Worm (Caenorhabditis elegans) whole organism, L4 larva: ENCODE results near the gene sra-31.

Experiments
- D1046.2 ChIP-seq: fragments of 200-800 bp; sonication (Bioruptor generic); IDR thresholded peaks from 2 replicates; pipeline ENCODE4 v1.3.6; 2022; ENCODE audit warnings: missing genetic modification characterization, missing compliant biosample characterization
- F49E8.2 ChIP-seq: sonication (generic microtip); optimal IDR thresholded peaks from 2 replicates; lab custom pipeline; 2016; ENCODE audit warnings: missing compliant biosample characterization, mild to moderate bottlenecking, missing genetic modification characterization, borderline replicate concordance
- R02D3.7 ChIP-seq: fragments of 150-350 bp; sonication (generic microtip); optimal IDR thresholded peaks from 3 replicates; lab custom pipeline; 2014; ENCODE audit warnings: missing biosample characterization, missing genetic modification characterization
- T26A8.4 ChIP-seq: fragments of 200-800 bp; sonication (Bioruptor generic); IDR thresholded peaks from 2 replicates; pipeline ENCODE4 v1.3.6; 2022; ENCODE audit warnings: missing genetic modification characterization, missing compliant biosample characterization
- Y105C5A.15 ChIP-seq: fragments of 200-800 bp; sonication (Bioruptor generic); IDR thresholded peaks from 2 replicates; pipeline ENCODE4 v1.3.6; 2022; ENCODE audit warnings: missing genetic modification characterization, missing compliant biosample characterization
- ZK337.2 ChIP-seq: fragments of 200-800 bp; sonication (Bioruptor generic); IDR thresholded peaks from 2 replicates; pipeline ENCODE4 v1.3.6; 2022; ENCODE audit warnings: missing genetic modification reagents, missing genetic modification characterization, missing compliant biosample characterization
- aly-2 ChIP-seq: sonication (generic microtip); optimal IDR thresholded peaks from 2 replicates; lab custom pipeline; 2018; ENCODE audit warnings: missing biosample characterization, missing genetic modification characterization
- ceh-28 ChIP-seq: fragments of 150-350 bp; optimal IDR thresholded peaks from 2 replicates; lab custom pipeline; 2014; ENCODE audit warnings: missing biosample characterization, missing genetic modification reagents, missing genetic modification characterization
- ceh-44 ChIP-seq: fragments of 200-800 bp; sonication (Bioruptor generic); IDR thresholded peaks from 2 replicates; pipeline ENCODE4 v1.3.6; 2022; ENCODE audit warnings: missing genetic modification reagents, missing genetic modification characterization, missing compliant biosample characterization
- ceh-82 ChIP-seq: sonication (generic microtip); optimal IDR thresholded peaks from 2 replicates; lab custom pipeline; 2017; ENCODE audit warnings: missing biosample characterization, missing genetic modification characterization
- ces-1 ChIP-seq: fragments of 150-350 bp; sonication (generic microtip); optimal IDR thresholded peaks from 4 replicates; lab custom pipeline; 2014; ENCODE audit warnings: missing biosample characterization, missing genetic modification reagents, missing genetic modification characterization
- ctbp-1 ChIP-seq: fragments of 200-800 bp; sonication (Bioruptor generic); IDR thresholded peaks from 2 replicates; pipeline ENCODE4 v1.3.6; 2022; ENCODE audit warnings: missing genetic modification reagents, missing genetic modification characterization, missing compliant biosample characterization
- daf-12 ChIP-seq: fragments of 150-350 bp; optimal IDR thresholded peaks from 2 replicates; lab custom pipeline; 2014; ENCODE audit warnings: missing biosample characterization, missing genetic modification reagents, missing genetic modification characterization
- daf-19 ChIP-seq: fragments of 200-800 bp; sonication (Bioruptor generic); conservative IDR thresholded peaks from 2 replicates; pipeline ENCODE4 v1.3.6; 2022; ENCODE audit warnings: missing genetic modification characterization, missing compliant biosample characterization
- daf-8 ChIP-seq: fragments of 200-800 bp; sonication (Bioruptor generic); IDR thresholded peaks from 2 replicates; pipeline ENCODE4 v1.3.6; 2022; ENCODE audit warnings: missing genetic modification characterization, missing compliant biosample characterization
- dmd-9 ChIP-seq: fragments of 200-800 bp; sonication (Bioruptor generic); IDR thresholded peaks from 2 replicates; pipeline ENCODE4 v1.3.6; 2022; ENCODE audit warnings: missing genetic modification reagents, missing genetic modification characterization, missing compliant biosample characterization
- fos-1 ChIP-seq: fragments of 150-350 bp; optimal IDR thresholded peaks from 2 replicates; lab custom pipeline; 2014; ENCODE audit warnings: missing biosample characterization, missing genetic modification characterization
- jun-1 ChIP-seq: fragments of 150-350 bp; optimal IDR thresholded peaks from 2 replicates; lab custom pipeline; 2014; ENCODE audit warnings: missing biosample characterization, missing genetic modification reagents, missing genetic modification characterization
- lin-13 ChIP-seq: fragments of 150-350 bp; optimal IDR thresholded peaks from 2 replicates; lab custom pipeline; 2014; ENCODE audit warnings: missing biosample characterization, missing genetic modification reagents, missing genetic modification characterization
- lin-29 ChIP-seq: fragments of 200-800 bp; sonication (Bioruptor generic); IDR thresholded peaks from 2 replicates; pipeline ENCODE4 v1.3.6; 2022; ENCODE audit warnings: missing genetic modification reagents, missing genetic modification characterization, missing compliant biosample characterization
- lin-38 ChIP-seq: fragments of 200-800 bp; sonication (Bioruptor generic); IDR thresholded peaks from 2 replicates; pipeline ENCODE4 v1.3.6; 2022; ENCODE audit warnings: missing genetic modification reagents, missing genetic modification characterization, missing compliant biosample characterization
- lin-39 ChIP-seq: fragments of 150-350 bp; optimal IDR thresholded peaks from 2 replicates; lab custom pipeline; 2014; ENCODE audit warnings: missing biosample characterization, missing genetic modification reagents, missing genetic modification characterization
- mdl-1 ChIP-seq, 2 experiments: fragments of 150-350 bp in 1 of 2; sonication (generic microtip) in 1 of 2; optimal IDR thresholded peaks; 2 replicates each; lab custom pipeline; 2014 to 2017; ENCODE audit warnings: missing biosample characterization in 2 of 2, missing genetic modification characterization in 2 of 2
- mxl-2 ChIP-seq: fragments of 200-800 bp; sonication (Bioruptor generic); conservative IDR thresholded peaks from 2 replicates; pipeline ENCODE4 v1.3.6; 2022; ENCODE audit warnings: missing genetic modification reagents, missing genetic modification characterization, missing compliant biosample characterization
- nhr-10 ChIP-seq: fragments of 150-350 bp; optimal IDR thresholded peaks from 2 replicates; lab custom pipeline; 2014; ENCODE audit warnings: missing biosample characterization, missing genetic modification characterization
- nhr-11 ChIP-seq: fragments of 150-350 bp; optimal IDR thresholded peaks from 2 replicates; lab custom pipeline; 2014; ENCODE audit warnings: missing biosample characterization, missing genetic modification characterization
- nhr-41 ChIP-seq: fragments of 200-800 bp; sonication (Bioruptor generic); IDR thresholded peaks from 2 replicates; pipeline ENCODE4 v1.3.6; 2022; ENCODE audit warnings: missing genetic modification reagents, missing genetic modification characterization, missing compliant biosample characterization
- nhr-48 ChIP-seq: sonication (generic microtip); optimal IDR thresholded peaks from 2 replicates; lab custom pipeline; 2016; ENCODE audit warnings: mild to moderate bottlenecking, missing genetic modification characterization, missing compliant biosample characterization
- rbr-2 ChIP-seq: sonication (generic microtip); optimal IDR thresholded peaks from 2 replicates; lab custom pipeline; 2016; ENCODE audit warnings: missing genotype, missing genetic modification characterization, missing compliant biosample characterization
- spr-3 ChIP-seq: fragments of 200-800 bp; sonication (Bioruptor generic); optimal IDR thresholded peaks from 2 replicates; lab custom pipeline; 2018; ENCODE audit warnings: mild to moderate bottlenecking, missing genetic modification characterization, missing compliant biosample characterization
- unc-130 ChIP-seq: sonication (generic microtip); optimal IDR thresholded peaks from 2 replicates; lab custom pipeline; 2016; ENCODE audit warnings: missing genetic modification reagents, missing genetic modification characterization, missing compliant biosample characterization
- unc-62 ChIP-seq, 3 experiments: fragments of 150-350 bp in 1 of 3; sonication (generic microtip); optimal IDR thresholded peaks in 2 of 3; peaks in 1 of 3; 1 replicate in 1 of 3; 2 replicates in 2 of 3; lab custom pipeline; 2014 to 2017; ENCODE audit warnings: missing biosample characterization in 3 of 3, missing genetic modification characterization in 3 of 3, missing genetic modification reagents in 3 of 3, missing genotype in 1 of 3
- zfp-3 ChIP-seq: fragments of 200-800 bp; sonication (Bioruptor generic); conservative IDR thresholded peaks from 2 replicates; pipeline ENCODE4 v1.3.6; 2022; ENCODE audit warnings: missing genetic modification reagents, missing genetic modification characterization, missing compliant biosample characterization
- zip-11 ChIP-seq: fragments of 200-800 bp; sonication (Bioruptor generic); IDR thresholded peaks from 2 replicates; pipeline ENCODE4 v1.3.6; 2022; ENCODE audit warnings: missing genetic modification characterization, missing compliant biosample characterization

sra-31 gene

DNA sequence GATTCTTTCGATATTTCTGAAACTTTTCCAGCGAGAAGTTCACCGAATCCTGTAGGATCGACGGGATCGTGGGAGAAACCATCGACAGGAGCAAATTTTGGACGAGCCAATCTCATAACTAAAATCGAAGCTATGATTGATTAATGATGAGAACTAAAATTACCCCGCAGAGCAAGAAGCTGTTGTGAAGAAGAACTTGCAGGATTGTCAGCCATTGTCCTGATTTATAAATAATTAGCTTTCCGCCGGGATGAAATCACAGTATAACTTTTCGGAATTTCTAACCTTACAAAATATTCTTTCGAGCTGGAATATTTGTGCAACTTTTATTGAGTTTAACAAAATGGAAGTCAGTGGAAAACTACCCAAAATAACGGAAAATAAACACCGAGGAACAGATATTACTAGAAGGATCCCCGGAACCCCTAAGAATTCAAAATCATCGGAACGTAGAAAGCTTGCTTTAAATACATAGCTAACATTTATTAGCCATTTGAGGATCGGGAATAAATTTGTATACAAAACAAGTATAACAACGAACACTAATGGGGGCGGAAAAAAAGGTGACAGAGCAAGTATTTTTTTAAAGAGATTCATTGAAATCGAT is 9.1 kb upstream of the sra-31 start, which contains the start of gene C56C10.7 (continued):
- TF ChIP-seq ces-1 (GFP tag; lab: Kevin White, UChicago) (no peak), lin-29 (GFP tag; lab: Robert Waterston, UW) (no peak), daf-8 (GFP tag; lab: Robert Waterston, UW) (no peak), unc-130 (GFP tag; lab: Kevin White, UChicago) (no peak), daf-12 (no peak), spr-3 (no peak), nhr-41 (GFP tag; lab: Robert Waterston, UW) (no peak; the same call in 1 of the 2 replicates), zip-11 (GFP tag; lab: Robert Waterston, UW) (no peak; the same call in 1 of the 2 replicates), aly-2 (no peak), D1046.2 (GFP tag; lab: Robert Waterston, UW) (no peak)

DNA sequence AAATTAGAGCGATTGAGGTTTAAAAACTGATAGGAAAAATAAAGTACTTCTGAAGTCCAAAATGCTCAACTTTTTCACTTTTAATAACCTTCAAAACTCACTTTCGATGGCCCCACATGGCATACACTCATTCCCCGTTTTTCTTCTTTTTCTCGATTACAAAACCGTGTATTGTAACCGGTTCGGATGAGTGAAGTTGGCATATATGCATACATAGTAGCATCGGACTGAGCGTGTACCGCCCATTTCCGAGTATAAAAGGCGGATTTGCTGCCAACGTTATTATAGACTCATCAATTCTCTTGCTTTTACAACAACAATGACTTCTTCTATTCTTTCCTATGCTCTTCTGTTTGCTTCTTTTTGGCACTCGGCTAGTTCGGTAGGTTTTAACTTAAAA is 4.5 kb upstream of the sra-31 start, which contains the start of gene C56C10.4:
Gene C56C10.4 (plus strand): TSS at position 301 of the 400 bp plus-strand sequence.
- no peak for TF ChIP-seq lin-13 (GFP tag; lab: Kevin White, UChicago)
- TF ChIP-seq ctbp-1: no peak
- TF ChIP-seq ceh-44 (GFP tag; lab: Robert Waterston, UW): no peak
- no peak for TF ChIP-seq ceh-82 (tag; lab: Kevin White, UChicago)
- TF ChIP-seq, all 104 proteins: peak for 0

DNA sequence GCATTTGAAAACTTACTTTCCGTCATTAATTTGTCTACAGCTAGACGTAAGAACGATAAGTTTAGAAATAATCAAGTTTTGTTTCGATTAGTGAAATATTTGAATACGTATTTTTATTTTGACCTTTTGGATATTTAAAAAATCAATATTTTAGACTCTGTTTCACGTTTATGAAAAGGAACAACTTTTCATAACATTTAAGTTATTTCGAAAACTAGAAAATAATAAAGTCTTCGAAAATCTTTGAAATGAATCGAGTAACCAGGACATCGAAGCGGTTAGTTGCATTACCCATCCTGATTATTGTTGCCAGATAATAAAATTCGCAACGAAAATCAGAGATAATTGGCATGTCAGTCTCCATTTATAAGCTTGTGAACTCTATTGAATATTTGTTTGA is 3.0 kb upstream of the sra-31 start, which contains the start of gene C56C10.6:
Gene C56C10.6 (minus strand): TSS at position 101 of the 400 bp plus-strand sequence.
- TF ChIP-seq zip-11 (GFP tag; lab: Robert Waterston, UW): no peak
- TF ChIP-seq dmd-9: no peak
- no peak for TF ChIP-seq daf-19
- TF ChIP-seq jun-1 (tag; lab: Kevin White, UChicago): no peak
- no peak for TF ChIP-seq Y105C5A.15 (GFP tag; lab: Robert Waterston, UW)

ce11 chrII:6575647-6576046 is 2.6 kb downstream of the sra-31 start, which contains the start of gene sra-29:
Gene sra-29 (minus strand): TSS chrII:6575747.
- no peak for TF ChIP-seq daf-19
- TF ChIP-seq dmd-9: no peak
- no peak for TF ChIP-seq rbr-2 (tag; lab: Kevin White, UChicago)
- no peak for TF ChIP-seq nhr-11 (tag; lab: Kevin White, UChicago)
- no peak for TF ChIP-seq F49E8.2 (tag; lab: Kevin White, UChicago)
- no peak for TF ChIP-seq nhr-10 (tag; lab: Kevin White, UChicago)
- TF ChIP-seq T26A8.4: no peak
- no peak for TF ChIP-seq ceh-82 (tag; lab: Kevin White, UChicago)
- no peak for TF ChIP-seq ZK337.2 (GFP tag; lab: Robert Waterston, UW)
- no peak for TF ChIP-seq fos-1
- no peak for TF ChIP-seq zip-11 (GFP tag; lab: Robert Waterston, UW)
- no peak for TF ChIP-seq ceh-28 (tag; lab: Kevin White, UChicago)
- no peak for TF ChIP-seq lin-38 (GFP tag; lab: Robert Waterston, UW)
- TF ChIP-seq lin-39 (tag; lab: Kevin White, UChicago): no peak
- no peak for TF ChIP-seq mxl-2 (GFP tag; lab: Robert Waterston, UW)
- TF ChIP-seq mdl-1 (tag; optimal IDR thresholded peaks at IDR 0.05; lab: Kevin White, UChicago): no peak
- no peak for TF ChIP-seq unc-62 (GFP tag; optimal IDR thresholded peaks at IDR 0.05 in 1 of 2; lab: Kevin White, UChicago)
- TF ChIP-seq unc-62 (tag; optimal IDR thresholded peaks at IDR 0.05; lab: Kevin White, UChicago): no peak
- TF ChIP-seq R02D3.7: no peak
- TF ChIP-seq nhr-48: no peak
- no peak for TF ChIP-seq zfp-3 (GFP tag; lab: Robert Waterston, UW)
